Worm (Caenorhabditis elegans): ENCODE data around the gene ippk-1.

Gene ippk-1

DNA sequence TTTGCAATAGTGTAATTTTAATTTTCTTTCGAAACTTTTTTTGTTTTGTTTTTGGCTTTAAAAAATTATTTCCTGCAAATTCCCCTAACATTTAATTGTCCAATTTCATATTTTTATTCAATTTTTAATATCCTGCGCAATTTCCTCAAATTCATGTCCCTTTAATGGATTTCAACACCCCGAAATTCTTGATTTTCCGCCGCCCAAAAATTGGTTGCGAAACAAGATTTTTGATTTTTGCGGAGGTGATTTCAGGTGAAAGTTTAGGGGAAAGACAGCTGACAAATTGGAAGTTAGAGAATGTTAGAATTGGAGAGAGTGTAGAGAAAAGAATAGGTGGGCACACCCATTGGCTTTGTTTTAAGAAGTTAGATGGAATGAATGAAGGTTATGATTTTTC, 52.3 kb downstream of the ippk-1 start:
- TF ChIP-seq ztf-4 (tag; optimal IDR thresholded peaks at IDR 0.05) (peak; percentile 54), unc-55 (GFP tag; optimal IDR thresholded peaks at IDR 0.05) (no peak), egl-27 (tag; optimal IDR thresholded peaks at IDR 0.05) (no peak), ztf-1 (GFP tag; conservative IDR thresholded peaks at IDR 0.05) (no peak), gmeb-1 (tag; optimal IDR thresholded peaks at IDR 0.05) (no peak), nhr-237 (tag; optimal IDR thresholded peaks at IDR 0.05) (no peak), ama-1 (optimal IDR thresholded peaks at IDR 0.05) (peak; percentile 64), C34F6.9 (tag; optimal IDR thresholded peaks at IDR 0.05) (peak; percentile 1), ztf-11 (tag; optimal IDR thresholded peaks at IDR 0.05) (no peak), sma-9 (GFP tag; optimal IDR thresholded peaks at IDR 0.05) (no peak), sma-9 (tag; optimal IDR thresholded peaks at IDR 0.05) (no peak), elt-3 (tag; optimal IDR thresholded peaks at IDR 0.05) (no peak), nhr-25 (tag; optimal IDR thresholded peaks at IDR 0.05) (peak; percentile 35)

DNA sequence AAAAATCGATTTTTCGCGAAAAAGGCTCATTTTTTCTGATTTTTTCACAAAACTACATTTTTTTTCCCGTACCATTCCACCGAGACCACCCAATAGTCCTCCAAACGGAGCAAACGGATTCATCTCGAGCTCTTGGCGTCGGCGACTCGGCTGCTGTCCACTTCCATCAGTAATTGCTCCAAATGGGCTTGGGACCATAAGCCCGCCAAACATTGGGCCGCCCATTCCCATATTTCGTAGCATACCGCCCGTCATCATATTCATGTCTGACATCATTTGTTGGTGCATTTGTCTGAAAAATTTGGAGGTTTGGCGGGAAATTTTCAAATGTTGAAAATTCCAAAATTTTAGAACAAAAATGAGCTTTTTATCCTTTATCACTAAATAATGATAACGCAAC, 56.0 kb downstream of the ippk-1 start:
- TF ChIP-seq nhr-237 (tag; optimal IDR thresholded peaks at IDR 0.05) (no peak), unc-62 (GFP tag; optimal IDR thresholded peaks at IDR 0.05) (no peak), nhr-21 (tag; optimal IDR thresholded peaks at IDR 0.05) (no peak), lin-13 (GFP tag; optimal IDR thresholded peaks at IDR 0.05) (no peak), zag-1 (tag; optimal IDR thresholded peaks at IDR 0.05) (no peak), peb-1 (tag; optimal IDR thresholded peaks at IDR 0.05) (no peak)

Data from whole organism, L2 larva.